Worm (Caenorhabditis elegans): Measurements from ENCODE around the gene nlp-17.

DNA sequence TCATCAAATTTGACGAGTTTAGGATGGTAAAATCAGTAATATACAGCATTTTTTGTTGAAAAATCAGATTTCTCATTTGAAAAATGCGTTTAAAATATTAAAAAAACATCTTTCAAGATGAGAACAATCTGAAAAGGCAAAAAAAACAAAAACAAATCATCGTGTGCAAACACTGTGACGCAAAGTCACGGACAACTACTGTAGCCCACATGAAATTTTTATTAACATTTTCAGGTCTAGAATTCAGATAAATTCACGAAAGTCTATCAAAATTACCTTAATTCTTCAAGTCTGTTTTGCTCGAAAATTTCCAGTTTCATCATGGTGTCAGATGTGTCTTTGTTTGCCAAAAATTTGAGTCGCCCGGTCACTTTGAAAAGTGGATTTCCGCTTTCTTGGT, 33.3 kb upstream of the nlp-17 start:
- TF ChIP-seq mep-1 (tag; optimal IDR thresholded peaks at IDR 0.05) (no peak), elt-2 (tag; optimal IDR thresholded peaks at IDR 0.05) (no peak), tlp-1 (tag; optimal IDR thresholded peaks at IDR 0.05) (no peak), egl-27 (tag; optimal IDR thresholded peaks at IDR 0.05) (no peak), pag-3 (tag; optimal IDR thresholded peaks at IDR 0.05; ENCODE audit: borderline replicate concordance, insufficient read depth) (no peak), nhr-28 (tag; optimal IDR thresholded peaks at IDR 0.05) (no peak), unc-130 (tag; optimal IDR thresholded peaks at IDR 0.05) (no peak), lin-15B (tag; optimal IDR thresholded peaks at IDR 0.05) (no peak), egl-13 (tag; optimal IDR thresholded peaks at IDR 0.05) (no peak), mdl-1 (tag; optimal IDR thresholded peaks at IDR 0.05) (no peak), swsn-7 (tag; optimal IDR thresholded peaks at IDR 0.05) (no peak), snpc-4 (tag; optimal IDR thresholded peaks at IDR 0.05) (no peak), nhr-76 (tag; optimal IDR thresholded peaks at IDR 0.05) (no peak)

Measured in whole organism, L1 larva.